Fruit fly (Drosophila melanogaster) whole organism, prepupa: ENCODE measurements around the gene CG9951.

Experiments
- spab ChIP-seq: fragments of 200-800 bp; sonication (Bioruptor generic); optimal IDR thresholded peaks from 2 replicates; lab custom pipeline; 2017; ENCODE audit warnings: missing biosample characterization, mild to moderate bottlenecking, missing genetic modification characterization, missing genetic modification reagents
- vri ChIP-seq: fragments of 200-800 bp; sonication (Bioruptor generic); optimal IDR thresholded peaks from 3 replicates; lab custom pipeline; 2016; ENCODE audit warnings: missing biosample characterization, mild to moderate bottlenecking, missing genetic modification characterization

dm6 chr3L:16887272-16887671 is 24.3 kb downstream of the CG9951 start:
- TF ChIP-seq spab (no peak), vri (GFP tag; lab: Kevin White, UChicago) (no peak)
